Fruit fly (Drosophila melanogaster): Measurements from ENCODE around the gene Grl36b.

Grl36b gene

DNA sequence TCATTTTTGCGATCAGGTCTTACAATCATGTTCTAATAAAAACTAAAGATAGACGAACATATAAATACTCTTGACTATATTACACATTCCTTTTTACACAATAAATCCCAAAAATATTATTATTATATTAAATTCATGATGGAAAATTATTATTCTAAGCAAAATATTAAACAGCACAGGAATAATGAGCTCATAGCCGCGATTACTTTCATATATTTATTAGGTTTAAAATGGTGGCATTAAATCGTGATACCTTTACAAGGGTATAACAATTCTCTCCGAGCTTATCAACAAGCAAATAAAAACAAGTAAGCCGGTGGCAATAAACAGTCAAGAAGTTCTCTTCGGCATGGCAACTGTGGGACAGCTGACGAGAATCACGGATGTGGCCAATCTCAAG lies 27.5 kb upstream of the Grl36b start, which contains the start of gene CG17681 (continued):
- peak; percentile 7 for TF ChIP-seq PHDP (tag; optimal IDR thresholded peaks at IDR 0.05)
- no peak for TF ChIP-seq br (optimal IDR thresholded peaks at IDR 0.05)
- TF ChIP-seq corto (GFP tag; optimal IDR thresholded peaks at IDR 0.05), result peak; percentile 10
- 0 out of 2 replicates have a peak, but pooled peaks have one; percentile 10 for TF ChIP-seq sim (GFP tag; IDR thresholded peaks at IDR 0.05)
- no peak for TF ChIP-seq HLH4C (GFP tag; IDR thresholded peaks at IDR 0.05; ENCODE audit: partially characterized antibody)
- no peak for TF ChIP-seq ab (GFP tag; optimal IDR thresholded peaks at IDR 0.05)
- TF ChIP-seq Sin3A (optimal IDR thresholded peaks at IDR 0.05), result no peak

DNA sequence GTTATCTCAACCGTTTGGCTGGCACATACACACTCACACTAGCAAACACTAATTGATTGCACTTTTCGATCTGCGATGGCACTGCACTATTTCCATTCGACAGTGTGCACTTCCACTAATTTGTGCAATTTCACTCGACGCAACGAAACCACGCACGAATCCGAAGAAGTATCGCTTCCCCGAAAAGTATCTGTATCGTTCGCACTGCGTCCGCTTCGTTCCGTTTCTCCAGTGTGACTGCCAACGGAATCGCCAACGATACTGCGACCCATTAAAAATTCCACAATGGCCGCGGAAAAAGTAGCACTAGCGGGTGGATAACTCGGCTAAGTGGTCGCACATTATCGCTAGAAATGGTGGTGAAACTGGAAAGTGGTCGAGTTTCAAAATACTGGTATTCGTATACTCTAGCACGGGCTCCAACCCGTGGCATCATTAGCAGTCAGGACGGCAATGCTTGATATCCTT lies 26.7 kb upstream of the Grl36b start, which contains the start of gene Socs36E:
Gene Socs36E, minus strand, starts transcription at position 246 of the 468 bp plus-strand sequence.
- TF ChIP-seq CG13894 (tag; optimal IDR thresholded peaks at IDR 0.05), result peak; percentile 80
- peak; percentile 39 for TF ChIP-seq mirr (GFP tag; optimal IDR thresholded peaks at IDR 0.05)
- peak; percentile 47 for TF ChIP-seq CG32532 (GFP tag; IDR thresholded peaks at IDR 0.05)
- TF ChIP-seq CG6175 (GFP tag; IDR thresholded peaks at IDR 0.05), result 0 out of 3 replicates have a peak, but pooled peaks have one; percentile 47
- TF ChIP-seq fu2 (GFP tag; optimal IDR thresholded peaks at IDR 0.05), result no peak
- TF ChIP-seq gsb (GFP tag; IDR thresholded peaks at IDR 0.05), result no peak
- peak; percentile 24 for TF ChIP-seq Atf3 (GFP tag; optimal IDR thresholded peaks at IDR 0.05)
- no peak for TF ChIP-seq dati (GFP tag; IDR thresholded peaks at IDR 0.05)
- TF ChIP-seq CG12659 (GFP tag; optimal IDR thresholded peaks at IDR 0.05), result peak; percentile 50
- peak; percentile 28 for TF ChIP-seq CG15269 (tag; optimal IDR thresholded peaks at IDR 0.05)
- TF ChIP-seq CG10267 (tag; optimal IDR thresholded peaks at IDR 0.05), result peak; percentile 71
- 0 out of 2 replicates have a peak, but pooled peaks have one; percentile 19 for TF ChIP-seq CG5953 (GFP tag; IDR thresholded peaks at IDR 0.05)
- peak; percentile 49 for TF ChIP-seq pfk (GFP tag; optimal IDR thresholded peaks at IDR 0.05)
- TF ChIP-seq h (optimal IDR thresholded peaks at IDR 0.05), result no peak
- TF ChIP-seq gro (GFP tag; optimal IDR thresholded peaks at IDR 0.05), result peak; percentile 56
- peak; percentile 85 for TF ChIP-seq HmgD (GFP tag; optimal IDR thresholded peaks at IDR 0.05)
- TF ChIP-seq ara (GFP tag; IDR thresholded peaks at IDR 0.05), result no peak
- TF ChIP-seq ato (GFP tag; IDR thresholded peaks at IDR 0.05; ENCODE audit: partially characterized antibody), result peak; percentile 79
- peak; percentile 63 for TF ChIP-seq Dp (GFP tag; optimal IDR thresholded peaks at IDR 0.05)
- peak; percentile 29 for TF ChIP-seq twi (tag; optimal IDR thresholded peaks at IDR 0.05)
- peak; percentile 97 for TF ChIP-seq sd (tag; optimal IDR thresholded peaks at IDR 0.05)
- no peak for TF ChIP-seq Gsc (GFP tag; IDR thresholded peaks at IDR 0.05)
- TF ChIP-seq esg (GFP tag; conservative IDR thresholded peaks at IDR 0.05), result no peak
- no peak for TF ChIP-seq CG2129 (GFP tag; IDR thresholded peaks at IDR 0.05; ENCODE audit: partially characterized antibody)
- TF ChIP-seq CG33557 (GFP tag; optimal IDR thresholded peaks at IDR 0.05), result peak; percentile 7
- TF ChIP-seq CG8089 (GFP tag; optimal IDR thresholded peaks at IDR 0.05), result no peak
- peak; percentile 97 for TF ChIP-seq Hr3 (GFP tag; optimal IDR thresholded peaks at IDR 0.05)
- TF ChIP-seq Tbp (GFP tag; optimal IDR thresholded peaks at IDR 0.05), result peak; percentile 27
- peak; percentile 23 for TF ChIP-seq HLH54F (GFP tag; optimal IDR thresholded peaks at IDR 0.05)
- TF ChIP-seq Stat92E (GFP tag; optimal IDR thresholded peaks at IDR 0.05), result peak in 1 of 3 experiments; percentile 62
- TF ChIP-seq abd-A (tag; optimal IDR thresholded peaks at IDR 0.05), result peak; percentile 95
- peak; percentile 59 for TF ChIP-seq Rfx (GFP tag; IDR thresholded peaks at IDR 0.05)
- TF ChIP-seq org-1 (GFP tag; optimal IDR thresholded peaks at IDR 0.05), result peak; percentile 5
- TF ChIP-seq CG11247 (GFP tag; IDR thresholded peaks at IDR 0.05), result peak; percentile 24; the same call in 1 of the 2 replicates
- no peak for TF ChIP-seq D19B (GFP tag; optimal IDR thresholded peaks at IDR 0.05)
- peak; percentile 49 for TF ChIP-seq CHES-1-like (GFP tag; optimal IDR thresholded peaks at IDR 0.05)
- TF ChIP-seq gce (GFP tag; IDR thresholded peaks at IDR 0.05), result peak; percentile 53; the same call in 1 of the 3 replicates
- peak; percentile 82 for TF ChIP-seq Deaf1 (tag; optimal IDR thresholded peaks at IDR 0.05)
- TF ChIP-seq CG3163 (GFP tag; optimal IDR thresholded peaks at IDR 0.05), result peak; percentile 50
- TF ChIP-seq CG7839 (tag; optimal IDR thresholded peaks at IDR 0.05), result peak; percentile 22
- peak; percentile 42 for TF ChIP-seq NC2α (GFP tag; optimal IDR thresholded peaks at IDR 0.05)
- TF ChIP-seq CG17328 (GFP tag; IDR thresholded peaks at IDR 0.05), result 0 out of 2 replicates have a peak, but pooled peaks have one; percentile 25
- peak; percentile 45 for TF ChIP-seq PHDP (tag; optimal IDR thresholded peaks at IDR 0.05)
- peak; percentile 80 for TF ChIP-seq CG14710 (tag; optimal IDR thresholded peaks at IDR 0.05)
